Worm (Caenorhabditis elegans) whole organism, young adult: Measurements from ENCODE around the gene acl-12.

ENCODE experiments used
- F39B2.1 ChIP-seq: fragments of 200-800 bp; sonication (Bioruptor generic); IDR thresholded peaks from 2 replicates; pipeline ENCODE4 v1.3.6; 2022; ENCODE audit warnings: missing genetic modification reagents, missing genetic modification characterization, missing compliant biosample characterization
- ama-1 ChIP-seq, 3 experiments: fragments of 150-350 bp in 1 of 3; sonication (generic microtip) in 2 of 3; optimal IDR thresholded peaks; 2 replicates each; lab custom pipeline; 2014 to 2018; ENCODE audit warnings: missing biosample characterization in 2 of 3, missing genetic modification characterization in 2 of 3, missing genetic modification reagents in 2 of 3
- dpl-1 ChIP-seq: fragments of 150-350 bp; optimal IDR thresholded peaks from 2 replicates; lab custom pipeline; 2014; ENCODE audit warnings: missing biosample characterization, missing genetic modification reagents, missing genetic modification characterization
- ekl-4 ChIP-seq: fragments of 200-800 bp; sonication (Bioruptor generic); IDR thresholded peaks from 2 replicates; pipeline ENCODE4 v1.3.6; 2022; ENCODE audit warnings: missing genetic modification reagents, missing genetic modification characterization, missing compliant biosample characterization
- nfya-1 ChIP-seq: sonication (generic microtip); optimal IDR thresholded peaks from 2 replicates; lab custom pipeline; 2017; ENCODE audit warnings: antibody characterized with exemption, missing compliant biosample characterization, missing genetic modification characterization, borderline replicate concordance; ENCODE audit not compliant: insufficient read depth
- snpc-3.4 ChIP-seq: sonication (generic microtip); optimal IDR thresholded peaks from 2 replicates; lab custom pipeline; 2017; ENCODE audit warnings: missing genetic modification characterization, mild to moderate bottlenecking, missing compliant biosample characterization, antibody characterized with exemption, moderate library complexity, missing genotype, missing genetic modification reagents

ce11 chrX:7478948-7479347 is 36.6 kb upstream of the acl-12 start, which contains the start of gene mek-1:
- TF ChIP-seq dpl-1 (GFP tag; lab: Kevin White, UChicago) (no peak), F39B2.1 (GFP tag; lab: Robert Waterston, UW) (no peak), ekl-4 (no peak), ama-1 (optimal IDR thresholded peaks at IDR 0.05; lab: Kevin White, UChicago) (no peak), ama-1 (GFP tag; optimal IDR thresholded peaks at IDR 0.05; lab: Kevin White, UChicago) (no peak), nfya-1 (tag; lab: Kevin White, UChicago) (no peak), snpc-3.4 (no peak)
